Worm (Caenorhabditis elegans) whole organism, L3 larva: ENCODE measurements around the gene tbc-6.
A peak's percentile ranks its signal among the peaks of the same experiment; 100 is the strongest.

Experiments
- R02D3.7 ChIP-seq: fragments of 150-350 bp; optimal IDR thresholded peaks from 2 replicates; lab custom pipeline; 2014; ENCODE audit warnings: missing biosample characterization, missing genetic modification characterization
- ZK546.5 ChIP-seq: sonication (generic microtip); optimal IDR thresholded peaks from 2 replicates; lab custom pipeline; 2017; ENCODE audit warnings: missing biosample characterization, missing genetic modification characterization
- ama-1 ChIP-seq: fragments of 150-350 bp; optimal IDR thresholded peaks from 2 replicates; lab custom pipeline; 2018
- ceh-16 ChIP-seq: sonication (generic microtip); optimal IDR thresholded peaks from 2 replicates; lab custom pipeline; 2017; ENCODE audit warnings: missing biosample characterization, missing genetic modification characterization
- ceh-28 ChIP-seq: fragments of 150-350 bp; optimal IDR thresholded peaks from 2 replicates; lab custom pipeline; 2014; ENCODE audit warnings: missing biosample characterization, missing genetic modification reagents, missing genetic modification characterization
- ceh-82 ChIP-seq: fragments of 150-350 bp; optimal IDR thresholded peaks from 2 replicates; lab custom pipeline; 2014; ENCODE audit warnings: missing biosample characterization, missing genetic modification characterization
- ceh-9 ChIP-seq: sonication (generic microtip); optimal IDR thresholded peaks from 2 replicates; lab custom pipeline; 2018; ENCODE audit warnings: missing biosample characterization, missing genetic modification characterization
- egl-27 ChIP-seq: sonication (generic microtip); optimal IDR thresholded peaks from 4 replicates; lab custom pipeline; 2017; ENCODE audit warnings: missing biosample characterization, missing genetic modification reagents, missing genetic modification characterization
- egl-5 ChIP-seq: fragments of 150-350 bp; optimal IDR thresholded peaks from 2 replicates; lab custom pipeline; 2017; ENCODE audit warnings: missing biosample characterization, missing genetic modification reagents, missing genetic modification characterization, inconsistent platforms
- elt-1 ChIP-seq: fragments of 150-350 bp; optimal IDR thresholded peaks from 2 replicates; lab custom pipeline; 2014; ENCODE audit warnings: missing biosample characterization, missing genetic modification characterization
- elt-2 ChIP-seq: sonication (generic microtip); optimal IDR thresholded peaks from 2 replicates; lab custom pipeline; 2016; ENCODE audit warnings: missing genetic modification reagents, mild to moderate bottlenecking, missing genetic modification characterization, missing compliant biosample characterization
- elt-3 ChIP-seq, 3 experiments: fragments of 150-350 bp in 1 of 3; sonication (generic microtip) in 2 of 3; optimal IDR thresholded peaks; 2 replicates in 2 of 3; 4 replicates in 1 of 3; lab custom pipeline; 2014 to 2017; ENCODE audit warnings: missing biosample characterization in 3 of 3, missing genetic modification characterization in 3 of 3
- fos-1 ChIP-seq: fragments of 150-350 bp; optimal IDR thresholded peaks from 2 replicates; lab custom pipeline; 2014; ENCODE audit warnings: missing biosample characterization, missing genetic modification characterization
- hmg-11 ChIP-seq: sonication (generic microtip); optimal IDR thresholded peaks from 2 replicates; lab custom pipeline; 2016; ENCODE audit warnings: missing genetic modification characterization, missing compliant biosample characterization
- jun-1 ChIP-seq: fragments of 150-350 bp; optimal IDR thresholded peaks from 2 replicates; lab custom pipeline; 2014; ENCODE audit warnings: missing biosample characterization, missing genetic modification reagents, missing genetic modification characterization
- lin-39 ChIP-seq: fragments of 150-350 bp; optimal IDR thresholded peaks from 2 replicates; lab custom pipeline; 2018; ENCODE audit warnings: missing biosample characterization, missing genetic modification reagents, missing genetic modification characterization
- lsy-12 ChIP-seq: sonication (generic microtip); optimal IDR thresholded peaks from 2 replicates; lab custom pipeline; 2016; ENCODE audit warnings: mild to moderate bottlenecking, missing genetic modification characterization, missing compliant biosample characterization
- nfya-1 ChIP-seq: sonication (generic microtip); optimal IDR thresholded peaks from 2 replicates; lab custom pipeline; 2017; ENCODE audit warnings: missing genetic modification characterization, mild to moderate bottlenecking, missing compliant biosample characterization, antibody characterized with exemption, moderate library complexity; ENCODE audit not compliant: insufficient read depth
- nhr-12 ChIP-seq: fragments of 150-350 bp; optimal IDR thresholded peaks from 2 replicates; lab custom pipeline; 2014; ENCODE audit warnings: missing biosample characterization, missing genetic modification characterization
- nhr-23 ChIP-seq: fragments of 150-350 bp; optimal IDR thresholded peaks from 2 replicates; lab custom pipeline; 2014; ENCODE audit warnings: missing biosample characterization, missing genetic modification reagents, missing genetic modification characterization
- nhr-237 ChIP-seq: fragments of 150-350 bp; optimal IDR thresholded peaks from 2 replicates; lab custom pipeline; 2014; ENCODE audit warnings: missing biosample characterization, missing genetic modification characterization
- nhr-25 ChIP-seq: sonication (generic microtip); optimal IDR thresholded peaks from 2 replicates; lab custom pipeline; 2017; ENCODE audit warnings: missing biosample characterization, missing genetic modification characterization
- nhr-43 ChIP-seq: sonication (generic microtip); optimal IDR thresholded peaks from 2 replicates; lab custom pipeline; 2016; ENCODE audit warnings: mild to moderate bottlenecking, missing genetic modification characterization, missing compliant biosample characterization; ENCODE audit not compliant: poor library complexity, severe bottlenecking
- nhr-67 ChIP-seq: fragments of 150-350 bp; optimal IDR thresholded peaks from 2 replicates; lab custom pipeline; 2014; ENCODE audit warnings: missing biosample characterization, missing genetic modification characterization
- nhr-76 ChIP-seq: fragments of 150-350 bp; sonication (generic microtip); optimal IDR thresholded peaks from 5 replicates; lab custom pipeline; 2014; ENCODE audit warnings: missing biosample characterization, missing genetic modification characterization
- pha-4 ChIP-seq: fragments of 150-350 bp; optimal IDR thresholded peaks from 2 replicates; lab custom pipeline; 2014; ENCODE audit warnings: missing biosample characterization, missing genetic modification reagents, missing genetic modification characterization
- pqm-1 ChIP-seq: fragments of 150-350 bp; optimal IDR thresholded peaks from 2 replicates; lab custom pipeline; 2017; ENCODE audit warnings: missing biosample characterization, missing genetic modification characterization, inconsistent platforms
- sea-2 ChIP-seq: fragments of 150-350 bp; sonication (generic microtip); optimal IDR thresholded peaks from 4 replicates; lab custom pipeline; 2014; ENCODE audit warnings: missing biosample characterization, missing genetic modification reagents, missing genetic modification characterization
- snpc-4 ChIP-seq: fragments of 150-350 bp; optimal IDR thresholded peaks from 2 replicates; lab custom pipeline; 2014; ENCODE audit warnings: missing biosample characterization, missing genetic modification characterization
- tbx-2 ChIP-seq: sonication (generic microtip); optimal IDR thresholded peaks from 2 replicates; lab custom pipeline; 2016; ENCODE audit warnings: mild to moderate bottlenecking, missing genetic modification characterization, missing compliant biosample characterization
- unc-39 ChIP-seq: sonication (generic microtip); optimal IDR thresholded peaks from 4 replicates; lab custom pipeline; 2017; ENCODE audit warnings: missing biosample characterization, missing genetic modification characterization
- unc-62 ChIP-seq: fragments of 150-350 bp; sonication (generic microtip); optimal IDR thresholded peaks from 4 replicates; lab custom pipeline; 2014; ENCODE audit warnings: missing biosample characterization, missing genetic modification reagents, missing genetic modification characterization
- zag-1 ChIP-seq: fragments of 150-350 bp; optimal IDR thresholded peaks from 2 replicates; lab custom pipeline; 2014; ENCODE audit warnings: missing biosample characterization, missing genetic modification characterization
- ztf-11 ChIP-seq: fragments of 150-350 bp; optimal IDR thresholded peaks from 2 replicates; lab custom pipeline; 2014; ENCODE audit warnings: missing biosample characterization, missing genetic modification characterization

Gene tbc-6

ce11 chrII:6827388-6827787 is 20.5 kb upstream of the tbc-6 start:
- TF ChIP-seq snpc-4 (tag; lab: Kevin White, UChicago) (peak; percentile 25), jun-1 (tag; lab: Kevin White, UChicago) (peak; percentile 53), ceh-9 (tag; lab: Kevin White, UChicago) (no peak), nhr-237 (no peak), egl-27 (peak; percentile 52), elt-1 (tag; lab: Kevin White, UChicago) (peak; percentile 35), elt-3 (tag; optimal IDR thresholded peaks at IDR 0.05; lab: Kevin White, UChicago) (peak in 1 of 3 experiments; percentile 34), pha-4 (tag; lab: Kevin White, UChicago) (peak; percentile 54), nhr-23 (peak; percentile 68), nhr-25 (peak; percentile 58), lin-39 (tag; lab: Kevin White, UChicago) (peak; percentile 78), sea-2 (GFP tag; lab: Kevin White, UChicago) (peak; percentile 14), ceh-82 (tag; lab: Kevin White, UChicago) (no peak), elt-2 (tag; lab: Kevin White, UChicago) (peak; percentile 34), nfya-1 (tag; lab: Kevin White, UChicago) (peak; percentile 61), tbx-2 (tag; lab: Kevin White, UChicago) (no peak), unc-62 (peak; percentile 35), nhr-43 (tag; lab: Kevin White, UChicago) (peak; percentile 43)
- TF ChIP-seq, all 47 proteins: peak for 14

DNA sequence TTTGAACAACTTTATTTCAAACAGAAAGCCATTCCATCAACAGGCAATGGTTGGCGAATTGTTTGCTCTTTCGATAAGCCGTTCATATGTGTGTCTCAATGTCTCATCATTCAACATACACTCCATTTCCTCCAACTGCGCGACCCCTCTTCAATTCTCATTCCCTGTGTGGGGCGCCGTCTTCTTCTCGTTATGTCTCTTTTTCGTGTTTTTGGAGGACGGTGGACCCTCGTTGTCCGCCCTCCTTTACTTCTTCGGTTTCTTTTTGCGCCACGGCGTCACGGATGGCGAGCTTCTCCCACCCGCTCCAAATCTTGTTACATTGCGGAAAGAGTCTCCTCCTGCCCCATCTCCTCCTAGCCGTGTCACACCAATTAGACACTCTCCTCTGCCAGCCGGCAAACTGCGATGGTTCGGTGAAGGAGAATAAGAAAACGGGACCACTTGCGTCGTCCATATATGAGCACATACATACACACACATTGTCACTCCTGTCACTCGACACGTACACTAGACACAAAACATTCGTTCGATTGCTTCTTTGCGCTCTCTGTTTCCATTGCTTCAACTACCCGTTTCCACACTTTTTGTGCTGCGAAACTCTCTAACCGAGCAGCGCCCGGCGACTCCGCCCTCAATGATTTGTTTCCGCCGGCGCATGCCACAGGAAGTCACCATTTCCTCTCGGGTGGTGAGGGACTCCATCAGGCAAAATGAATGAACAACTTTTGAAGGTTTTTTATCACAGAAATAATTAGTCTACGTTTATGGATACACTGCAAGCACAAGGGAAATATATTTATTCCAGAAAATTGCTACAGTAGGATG is 19.6 kb upstream of the tbc-6 start:
- peak; percentile 55 for TF ChIP-seq lin-39 (tag; lab: Kevin White, UChicago)
- TF ChIP-seq ZK546.5 (tag; lab: Kevin White, UChicago): no peak
- TF ChIP-seq egl-5: peak; percentile 4
- TF ChIP-seq ama-1 (lab: Kevin White, UChicago): no peak
- TF ChIP-seq tbx-2 (tag; lab: Kevin White, UChicago): peak; percentile 57
- TF ChIP-seq egl-27: no peak
- peak; percentile 41 for TF ChIP-seq pha-4 (tag; lab: Kevin White, UChicago)
- TF ChIP-seq pqm-1: peak; percentile 2
- TF ChIP-seq unc-39 (tag; lab: Kevin White, UChicago): no peak
- TF ChIP-seq ceh-16 (tag; lab: Kevin White, UChicago): no peak
- no peak for TF ChIP-seq nhr-25

DNA sequence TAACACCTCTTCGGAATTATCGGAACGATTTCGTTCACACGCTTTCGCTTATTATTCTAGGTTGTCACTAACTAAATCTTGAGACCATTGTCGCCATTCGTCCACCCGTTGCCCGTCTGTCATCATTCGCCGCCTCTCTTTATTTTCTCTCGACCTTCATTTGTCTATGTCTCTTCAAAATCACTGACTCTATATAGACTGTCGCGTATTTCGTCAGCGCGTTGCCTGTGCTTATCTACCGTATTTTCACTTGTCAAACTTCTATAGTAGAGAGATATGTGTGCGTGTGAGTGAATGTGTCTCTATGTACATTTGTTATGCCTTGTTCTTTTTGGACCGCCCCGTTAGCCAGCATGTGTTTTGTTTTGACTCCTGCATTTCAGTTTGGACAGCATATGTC is 18.8 kb upstream of the tbc-6 start:
- TF ChIP-seq nhr-43 (tag; lab: Kevin White, UChicago) (no peak), nhr-76 (tag; lab: Kevin White, UChicago) (no peak), sea-2 (GFP tag; lab: Kevin White, UChicago) (no peak), zag-1 (tag; lab: Kevin White, UChicago) (no peak), nhr-12 (tag; lab: Kevin White, UChicago) (no peak), lsy-12 (tag; lab: Kevin White, UChicago) (no peak), ceh-9 (tag; lab: Kevin White, UChicago) (no peak), pqm-1 (peak; percentile 51), R02D3.7 (tag; lab: Kevin White, UChicago) (no peak), jun-1 (tag; lab: Kevin White, UChicago) (peak; percentile 42), nhr-67 (tag; lab: Kevin White, UChicago) (no peak), fos-1 (tag; lab: Kevin White, UChicago) (no peak), elt-1 (tag; lab: Kevin White, UChicago) (peak; percentile 48), nhr-23 (peak; percentile 52), ceh-82 (tag; lab: Kevin White, UChicago) (no peak), elt-3 (tag; optimal IDR thresholded peaks at IDR 0.05; lab: Kevin White, UChicago) (peak in 1 of 3 experiments; percentile 74), nhr-237 (no peak), nfya-1 (tag; lab: Kevin White, UChicago) (peak; percentile 52), nhr-25 (peak; percentile 79), elt-2 (tag; lab: Kevin White, UChicago) (peak; percentile 71), lin-39 (tag; lab: Kevin White, UChicago) (no peak), ztf-11 (no peak), ceh-28 (tag; lab: Kevin White, UChicago) (no peak), hmg-11 (tag; lab: Kevin White, UChicago) (peak; percentile 34), pha-4 (tag; lab: Kevin White, UChicago) (peak; percentile 74), unc-62 (peak; percentile 74)
- TF ChIP-seq, all 47 proteins: peak for 11
